Worm (Caenorhabditis elegans): ENCODE data around the gene vwa-8.

Gene vwa-8

DNA sequence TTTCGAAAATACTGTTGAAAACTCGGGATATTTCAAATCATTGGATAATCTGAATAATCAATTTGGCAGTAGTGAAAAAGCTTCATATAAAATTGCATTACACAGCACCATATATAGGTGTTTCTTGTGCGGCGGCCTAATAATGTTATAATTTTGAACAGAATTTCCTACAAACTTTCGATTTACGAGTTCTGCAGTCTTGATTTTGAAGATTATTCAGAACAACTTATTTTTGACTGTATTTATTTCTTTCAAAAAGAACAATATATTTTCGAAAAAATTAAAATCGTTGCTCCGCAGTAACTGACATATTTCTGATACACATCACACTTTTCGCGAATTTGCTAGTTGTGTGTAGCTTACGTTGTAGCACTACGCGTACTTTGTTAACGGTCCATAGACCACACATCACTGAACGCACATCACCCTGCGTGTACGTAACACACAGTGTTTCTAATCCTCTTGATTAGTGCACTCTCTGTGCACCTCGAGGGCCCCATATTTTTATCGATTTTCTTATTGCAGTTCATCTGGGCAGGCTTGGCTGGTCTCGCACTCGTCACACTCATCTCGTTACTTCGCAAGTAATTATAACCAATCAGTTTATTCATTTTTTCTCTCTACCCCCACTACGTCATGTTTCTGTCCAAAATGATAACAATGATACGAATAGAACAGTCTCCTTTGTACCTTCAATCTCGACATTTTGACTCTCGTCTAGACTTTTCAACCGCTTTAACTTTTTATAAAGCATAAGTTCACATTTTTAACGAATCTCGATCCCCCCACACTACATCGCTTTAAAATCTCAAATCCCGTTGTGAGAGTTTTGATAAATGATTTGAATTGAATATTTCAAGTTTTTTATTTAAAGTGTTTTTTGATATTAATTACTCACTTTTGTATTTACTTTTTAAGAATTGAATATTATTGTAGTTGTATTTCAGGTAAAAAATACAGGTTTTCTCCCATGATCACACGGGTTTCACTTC, at the start of gene vwa-8, which contains the start of gene F11C1.1:
Gene vwa-8 (plus strand): TSS at position 942 of the 992 bp plus-strand sequence.
Gene F11C1.1 (minus strand): TSS at position 51 of the 992 bp plus-strand sequence.
- TF ChIP-seq C06A6.2 (GFP tag; conservative IDR thresholded peaks at IDR 0.05) (peak; percentile 58; the same call in 1 of the 2 replicates), Y79H2A.3 (GFP tag; conservative IDR thresholded peaks at IDR 0.05) (no peak), mcd-1 (GFP tag; IDR thresholded peaks at IDR 0.05) (0 out of 2 replicates have a peak, but pooled peaks have one; percentile 8), lsy-27 (tag; optimal IDR thresholded peaks at IDR 0.05; ENCODE audit: borderline replicate concordance, insufficient read depth) (no peak), hmg-1.2 (GFP tag; IDR thresholded peaks at IDR 0.05) (peak; percentile 39; the same call in 1 of the 2 replicates), lin-40 (tag; optimal IDR thresholded peaks at IDR 0.05) (peak; percentile 41), dox-1 (GFP tag; IDR thresholded peaks at IDR 0.05) (no peak), nhr-80 (tag; optimal IDR thresholded peaks at IDR 0.05) (peak; percentile 56), cebp-1 (GFP tag; IDR thresholded peaks at IDR 0.05) (no peak), cebp-1 (tag; optimal IDR thresholded peaks at IDR 0.05) (peak; percentile 50), snpc-1.3 (tag; optimal IDR thresholded peaks at IDR 0.05; ENCODE audit: insufficient read depth) (no peak)

ce11 chrX:12942296-12942695, 49.0 kb upstream of the vwa-8 start:
- TF ChIP-seq ztf-28 (GFP tag; IDR thresholded peaks at IDR 0.05), result no peak
- TF ChIP-seq lsl-1 (GFP tag; optimal IDR thresholded peaks at IDR 0.05), result no peak
- no peak for TF ChIP-seq mxl-1 (tag; optimal IDR thresholded peaks at IDR 0.05)
- peak; percentile 66 for TF ChIP-seq him-1 (tag; optimal IDR thresholded peaks at IDR 0.05)
- TF ChIP-seq nfyb-1 (GFP tag; IDR thresholded peaks at IDR 0.05), result no peak
- no peak for TF ChIP-seq Y53G8AR.9 (GFP tag; conservative IDR thresholded peaks at IDR 0.05)
- no peak for TF ChIP-seq K12H6.12 (tag; optimal IDR thresholded peaks at IDR 0.05)
- TF ChIP-seq attf-6 (GFP tag; IDR thresholded peaks at IDR 0.05), result no peak
- TF ChIP-seq F55B11.4 (tag; optimal IDR thresholded peaks at IDR 0.05; ENCODE audit: borderline replicate concordance, insufficient read depth), result no peak
- TF ChIP-seq ztf-25 (GFP tag; IDR thresholded peaks at IDR 0.05), result peak; percentile 73; the same call in 1 of the 2 replicates
- TF ChIP-seq ZK185.1 (tag; optimal IDR thresholded peaks at IDR 0.05; ENCODE audit: poor library complexity, severe bottlenecking), result peak; percentile 74
- peak; percentile 66 for TF ChIP-seq snpc-1.3 (tag; optimal IDR thresholded peaks at IDR 0.05; ENCODE audit: insufficient read depth)
- peak; percentile 70 for TF ChIP-seq B0261.1 (tag; optimal IDR thresholded peaks at IDR 0.05)
- peak; percentile 34; the same call in 1 of the 2 replicates for TF ChIP-seq D2030.7 (GFP tag; IDR thresholded peaks at IDR 0.05)
- no peak for TF ChIP-seq T26A5.8 (tag; optimal IDR thresholded peaks at IDR 0.05)
- TF ChIP-seq madf-6 (GFP tag; IDR thresholded peaks at IDR 0.05), result no peak
- TF ChIP-seq let-607 (tag; optimal IDR thresholded peaks at IDR 0.05), result no peak
- TF ChIP-seq lag-1 (GFP tag; IDR thresholded peaks at IDR 0.05), result no peak
- TF ChIP-seq F10E7.11 (tag; optimal IDR thresholded peaks at IDR 0.05), result no peak
- no peak for TF ChIP-seq hlh-12 (tag; optimal IDR thresholded peaks at IDR 0.05)
- TF ChIP-seq aptf-2 (GFP tag; conservative IDR thresholded peaks at IDR 0.05), result no peak
- peak; percentile 37; the same call in 1 of the 2 replicates for TF ChIP-seq egrh-3 (GFP tag; IDR thresholded peaks at IDR 0.05)
- TF ChIP-seq xnd-1 (tag; optimal IDR thresholded peaks at IDR 0.05), result no peak
- TF ChIP-seq ztf-26 (tag; optimal IDR thresholded peaks at IDR 0.05), result no peak
- no peak for TF ChIP-seq attf-3 (GFP tag; conservative IDR thresholded peaks at IDR 0.05)
- no peak for TF ChIP-seq nfya-1 (tag; optimal IDR thresholded peaks at IDR 0.05; ENCODE audit: borderline replicate concordance, insufficient read depth)
- TF ChIP-seq dpl-1 (GFP tag; optimal IDR thresholded peaks at IDR 0.05), result no peak
- TF ChIP-seq T07F8.4 (tag; optimal IDR thresholded peaks at IDR 0.05), result peak; percentile 16
- TF ChIP-seq snpc-4 (GFP tag; optimal IDR thresholded peaks at IDR 0.05), result peak; percentile 43
- TF ChIP-seq snpc-4 (tag; optimal IDR thresholded peaks at IDR 0.05), result no peak
- TF ChIP-seq tbp1 (GFP tag; optimal IDR thresholded peaks at IDR 0.05), result peak; percentile 90
- TF ChIP-seq mes-4 (tag; optimal IDR thresholded peaks at IDR 0.05), result peak; percentile 16
- TF ChIP-seq madf-8 (GFP tag; conservative IDR thresholded peaks at IDR 0.05), result no peak
- TF ChIP-seq lin-26 (GFP tag; IDR thresholded peaks at IDR 0.05), result peak; percentile 70
